Worm (Caenorhabditis elegans) whole organism, young adult: ENCODE data around the gene ncr-1.

ENCODE experiments used
- B0035.1 ChIP-seq: sonication (generic microtip); optimal IDR thresholded peaks from 2 replicates; lab custom pipeline; 2016; ENCODE audit warnings: missing genetic modification characterization, mild to moderate bottlenecking, missing compliant biosample characterization, missing genotype, missing genetic modification reagents
- B0261.1 ChIP-seq: sonication (generic microtip); optimal IDR thresholded peaks from 2 replicates; lab custom pipeline; 2016; ENCODE audit warnings: mild to moderate bottlenecking, missing genetic modification characterization, moderate library complexity, missing compliant biosample characterization
- F23B12.7 ChIP-seq: sonication (generic microtip); optimal IDR thresholded peaks from 2 replicates; lab custom pipeline; 2017; ENCODE audit warnings: missing genetic modification characterization, mild to moderate bottlenecking, missing compliant biosample characterization, antibody characterized with exemption, moderate library complexity; ENCODE audit not compliant: insufficient read depth
- F37B4.10 ChIP-seq: fragments of 200-800 bp; sonication (Bioruptor generic); IDR thresholded peaks from 2 replicates; pipeline ENCODE4 v1.3.6; 2022; ENCODE audit warnings: missing genetic modification characterization, missing compliant biosample characterization
- K12H6.12 ChIP-seq: fragments of 200-800 bp; sonication (Bioruptor generic); optimal IDR thresholded peaks from 2 replicates; lab custom pipeline; 2018; ENCODE audit warnings: mild to moderate bottlenecking, missing genetic modification characterization, missing compliant biosample characterization
- Y56A3A.18 ChIP-seq: fragments of 200-800 bp; sonication (Bioruptor generic); IDR thresholded peaks from 2 replicates; pipeline ENCODE4 v1.3.6; 2022; ENCODE audit warnings: missing genetic modification reagents, missing genetic modification characterization, missing compliant biosample characterization
- ama-1 ChIP-seq, 3 experiments: fragments of 150-350 bp in 1 of 3; sonication (generic microtip) in 2 of 3; optimal IDR thresholded peaks; 2 replicates each; lab custom pipeline; 2014 to 2018; ENCODE audit warnings: missing biosample characterization in 2 of 3, missing genetic modification characterization in 2 of 3, missing genetic modification reagents in 2 of 3
- athp-1 ChIP-seq: sonication (generic microtip); optimal IDR thresholded peaks from 2 replicates; lab custom pipeline; 2017; ENCODE audit warnings: mild to moderate bottlenecking, missing genetic modification characterization, missing compliant biosample characterization
- attf-5 ChIP-seq: fragments of 200-800 bp; sonication (Bioruptor generic); optimal IDR thresholded peaks from 2 replicates; lab custom pipeline; 2018; ENCODE audit warnings: mild to moderate bottlenecking, missing genetic modification characterization, missing compliant biosample characterization
- attf-6 ChIP-seq: fragments of 200-800 bp; sonication (Bioruptor generic); IDR thresholded peaks from 2 replicates; pipeline ENCODE4 v1.3.6; 2022; ENCODE audit warnings: missing genetic modification reagents, missing genetic modification characterization, missing compliant biosample characterization
- bed-2 ChIP-seq: fragments of 200-800 bp; sonication (Bioruptor generic); IDR thresholded peaks from 2 replicates; pipeline ENCODE4 v1.3.6; 2022; ENCODE audit warnings: missing genetic modification reagents, missing genetic modification characterization, missing compliant biosample characterization
- cebp-1 ChIP-seq, 2 experiments: fragments of 200-800 bp in 1 of 2; sonication (Bioruptor generic) in 1 of 2; sonication (generic microtip) in 1 of 2; IDR thresholded peaks in 1 of 2; optimal IDR thresholded peaks in 1 of 2; 2 replicates each; pipeline versions ENCODE4 v1.3.6 to Lab custom; 2017 to 2022; ENCODE audit warnings: missing compliant biosample characterization in 2 of 2, missing genetic modification characterization in 2 of 2, mild to moderate bottlenecking in 1 of 2, missing genetic modification reagents in 1 of 2, moderate library complexity in 1 of 2
- ceh-79 ChIP-seq: sonication (generic microtip); optimal IDR thresholded peaks from 2 replicates; lab custom pipeline; 2017; ENCODE audit warnings: mild to moderate bottlenecking, missing genetic modification characterization, missing compliant biosample characterization
- chd-7 ChIP-seq: sonication (generic microtip); optimal IDR thresholded peaks from 2 replicates; lab custom pipeline; 2016; ENCODE audit warnings: mild to moderate bottlenecking, missing genetic modification characterization, moderate library complexity, missing compliant biosample characterization
- dox-1 ChIP-seq: fragments of 200-800 bp; sonication (Bioruptor generic); IDR thresholded peaks from 2 replicates; pipeline ENCODE4 v1.3.6; 2022; ENCODE audit warnings: missing genetic modification reagents, missing genetic modification characterization, missing compliant biosample characterization
- egl-44 ChIP-seq: fragments of 200-800 bp; sonication (Bioruptor generic); IDR thresholded peaks from 2 replicates; pipeline ENCODE4 v1.3.6; 2022; ENCODE audit warnings: missing genetic modification reagents, missing genetic modification characterization, missing compliant biosample characterization
- ekl-4 ChIP-seq: fragments of 200-800 bp; sonication (Bioruptor generic); IDR thresholded peaks from 2 replicates; pipeline ENCODE4 v1.3.6; 2022; ENCODE audit warnings: missing genetic modification reagents, missing genetic modification characterization, missing compliant biosample characterization
- ets-4 ChIP-seq: fragments of 200-800 bp; sonication (Bioruptor generic); optimal IDR thresholded peaks from 2 replicates; lab custom pipeline; 2018; ENCODE audit warnings: mild to moderate bottlenecking, missing genetic modification characterization, missing compliant biosample characterization
- gei-17 ChIP-seq: fragments of 200-800 bp; sonication (Bioruptor generic); optimal IDR thresholded peaks from 2 replicates; lab custom pipeline; 2018; ENCODE audit warnings: mild to moderate bottlenecking, missing genetic modification characterization, missing compliant biosample characterization
- him-1 ChIP-seq: sonication (generic microtip); optimal IDR thresholded peaks from 2 replicates; lab custom pipeline; 2016; ENCODE audit warnings: missing genotype, missing genetic modification reagents, missing genetic modification characterization, missing compliant biosample characterization
- hmg-1.2 ChIP-seq: fragments of 200-800 bp; sonication (Bioruptor generic); IDR thresholded peaks from 2 replicates; pipeline ENCODE4 v1.3.6; 2022; ENCODE audit warnings: missing genetic modification reagents, missing genetic modification characterization, missing compliant biosample characterization
- let-526 ChIP-seq: fragments of 200-800 bp; sonication (Bioruptor generic); IDR thresholded peaks from 2 replicates; pipeline ENCODE4 v1.3.6; 2022; ENCODE audit warnings: missing genetic modification reagents, missing genetic modification characterization, missing compliant biosample characterization
- let-607 ChIP-seq, 2 experiments: fragments of 200-800 bp in 1 of 2; sonication (Bioruptor generic) in 1 of 2; sonication (generic microtip) in 1 of 2; optimal IDR thresholded peaks; 2 replicates each; lab custom pipeline; 2016 to 2018; ENCODE audit warnings: mild to moderate bottlenecking in 2 of 2, missing compliant biosample characterization in 2 of 2, missing genetic modification characterization in 2 of 2, moderate library complexity in 2 of 2, missing genotype in 1 of 2
- lin-26 ChIP-seq: fragments of 200-800 bp; sonication (Bioruptor generic); IDR thresholded peaks from 2 replicates; pipeline ENCODE4 v1.3.6; 2022; ENCODE audit warnings: missing genetic modification reagents, missing genetic modification characterization, missing compliant biosample characterization
- lin-35 ChIP-seq, 3 experiments: fragments of 150-350 bp in 2 of 3; sonication (generic microtip) in 1 of 3; optimal IDR thresholded peaks; 2 replicates each; lab custom pipeline; 2014 to 2018; ENCODE audit warnings: missing biosample characterization in 3 of 3, missing genetic modification characterization in 3 of 3, missing genetic modification reagents in 3 of 3
- lin-40 ChIP-seq: sonication (generic microtip); optimal IDR thresholded peaks from 2 replicates; lab custom pipeline; 2016; ENCODE audit warnings: missing genetic modification characterization, mild to moderate bottlenecking, missing compliant biosample characterization, missing genotype, missing genetic modification reagents
- lir-1 ChIP-seq: fragments of 200-800 bp; sonication (Bioruptor generic); conservative IDR thresholded peaks from 2 replicates; pipeline ENCODE4 v1.3.6; 2022; ENCODE audit warnings: missing genetic modification reagents, missing genetic modification characterization, missing compliant biosample characterization
- lsy-27 ChIP-seq: sonication (generic microtip); optimal IDR thresholded peaks from 2 replicates; lab custom pipeline; 2017; ENCODE audit warnings: missing genetic modification characterization, mild to moderate bottlenecking, missing compliant biosample characterization, antibody characterized with exemption, missing genotype, borderline replicate concordance; ENCODE audit not compliant: insufficient read depth
- madf-10 ChIP-seq: sonication (generic microtip); optimal IDR thresholded peaks from 2 replicates; lab custom pipeline; 2016; ENCODE audit warnings: mild to moderate bottlenecking, missing genetic modification characterization, missing compliant biosample characterization
- mes-4 ChIP-seq: sonication (generic microtip); optimal IDR thresholded peaks from 2 replicates; lab custom pipeline; 2016; ENCODE audit warnings: missing genotype, missing genetic modification characterization, missing compliant biosample characterization
- nfyb-1 ChIP-seq: fragments of 200-800 bp; sonication (Bioruptor generic); IDR thresholded peaks from 2 replicates; pipeline ENCODE4 v1.3.6; 2022; ENCODE audit warnings: missing genetic modification reagents, missing genetic modification characterization, missing compliant biosample characterization
- nhr-27 ChIP-seq: fragments of 200-800 bp; sonication (Bioruptor generic); optimal IDR thresholded peaks from 2 replicates; lab custom pipeline; 2018; ENCODE audit warnings: mild to moderate bottlenecking, missing genetic modification characterization, moderate library complexity, missing compliant biosample characterization
- nhr-90 ChIP-seq: sonication (generic microtip); optimal IDR thresholded peaks from 2 replicates; lab custom pipeline; 2016; ENCODE audit warnings: missing genotype, mild to moderate bottlenecking, missing genetic modification characterization, missing compliant biosample characterization
- pbrm-1 ChIP-seq: fragments of 200-800 bp; sonication (Bioruptor generic); IDR thresholded peaks from 2 replicates; pipeline ENCODE4 v1.3.6; 2022; ENCODE audit warnings: missing genetic modification reagents, missing genetic modification characterization, missing compliant biosample characterization
- repo-1 ChIP-seq: sonication (generic microtip); optimal IDR thresholded peaks from 2 replicates; lab custom pipeline; 2017; ENCODE audit warnings: mild to moderate bottlenecking, missing genetic modification characterization, missing compliant biosample characterization
- rpc-1 ChIP-seq, 2 experiments: fragments of 150-350 bp in 1 of 2; sonication (generic microtip) in 1 of 2; optimal IDR thresholded peaks; 2 replicates each; lab custom pipeline; 2014 to 2018; ENCODE audit warnings: missing biosample characterization in 1 of 2, missing genetic modification characterization in 1 of 2, missing genetic modification reagents in 1 of 2, missing genotype in 1 of 2
- snpc-1.3 ChIP-seq: sonication (generic microtip); optimal IDR thresholded peaks from 2 replicates; lab custom pipeline; 2017; ENCODE audit warnings: missing genetic modification characterization, mild to moderate bottlenecking, missing compliant biosample characterization, antibody characterized with exemption, moderate library complexity, missing genotype, missing genetic modification reagents; ENCODE audit not compliant: insufficient read depth
- snpc-4 ChIP-seq, 5 experiments: fragments of 150-350 bp in 1 of 5; sonication (generic microtip) in 4 of 5; optimal IDR thresholded peaks; 2 replicates each; lab custom pipeline; 2014 to 2018; ENCODE audit warnings: missing genetic modification characterization in 5 of 5, missing biosample characterization in 3 of 5, antibody characterized with exemption in 2 of 5, mild to moderate bottlenecking in 2 of 5, missing compliant biosample characterization in 2 of 5, missing genotype in 2 of 5, moderate library complexity in 2 of 5, missing genetic modification reagents in 1 of 5
- tbp1 ChIP-seq: fragments of 200-800 bp; sonication (Bioruptor generic); optimal IDR thresholded peaks from 2 replicates; lab custom pipeline; 2018; ENCODE audit warnings: mild to moderate bottlenecking, missing genetic modification characterization, missing compliant biosample characterization
- unc-130 ChIP-seq: sonication (generic microtip); optimal IDR thresholded peaks from 2 replicates; lab custom pipeline; 2016; ENCODE audit warnings: missing genetic modification reagents, missing genetic modification characterization, missing compliant biosample characterization
- ztf-22 ChIP-seq: fragments of 200-800 bp; sonication (Bioruptor generic); optimal IDR thresholded peaks from 2 replicates; lab custom pipeline; 2018; ENCODE audit warnings: mild to moderate bottlenecking, missing genetic modification characterization, moderate library complexity, missing compliant biosample characterization
- ztf-25 ChIP-seq: fragments of 200-800 bp; sonication (Bioruptor generic); IDR thresholded peaks from 2 replicates; pipeline ENCODE4 v1.3.6; 2022; ENCODE audit warnings: missing genetic modification reagents, missing genetic modification characterization, missing compliant biosample characterization

Gene ncr-1

ce11 chrX:4444843-4445242 is 43.8 kb downstream of the ncr-1 start (continued):
- peak; percentile 88 for TF ChIP-seq rpc-1 (optimal IDR thresholded peaks at IDR 0.05; lab: Kevin White, UChicago)
- TF ChIP-seq rpc-1 (tag; optimal IDR thresholded peaks at IDR 0.05; lab: Kevin White, UChicago) = peak; percentile 92
- TF ChIP-seq lin-26 (GFP tag; lab: Robert Waterston, UW) = peak; percentile 95
- TF ChIP-seq dox-1 (GFP tag; lab: Robert Waterston, UW) = peak; percentile 63
- TF ChIP-seq gei-17 = no peak
- TF ChIP-seq B0261.1 (tag; lab: Kevin White, UChicago) = peak; percentile 90
- TF ChIP-seq ztf-25 (GFP tag; lab: Robert Waterston, UW) = 0 out of 2 replicates have a peak, but pooled peaks have one; percentile 61
- 0 out of 2 replicates have a peak, but pooled peaks have one; percentile 58 for TF ChIP-seq ekl-4 (GFP tag; lab: Robert Waterston, UW)
- TF ChIP-seq snpc-4 (GFP tag; optimal IDR thresholded peaks at IDR 0.05; lab: Kevin White, UChicago) = peak; percentile 59
- peak in 3 of 4 experiments; percentile 23 to 81 (median 68) for TF ChIP-seq snpc-4 (tag; optimal IDR thresholded peaks at IDR 0.05; lab: Kevin White, UChicago)
- peak; percentile 94 for TF ChIP-seq tbp1 (GFP tag; lab: Kevin White, UChicago)
- peak; percentile 1 for TF ChIP-seq unc-130
- peak; percentile 66 for TF ChIP-seq snpc-1.3 (tag; lab: Kevin White, UChicago)
- TF ChIP-seq madf-10 (tag; lab: Kevin White, UChicago) = peak; percentile 60
- peak; percentile 81 for TF ChIP-seq pbrm-1
- peak; percentile 36 for TF ChIP-seq attf-5 (GFP tag; lab: Kevin White, UChicago)
- TF ChIP-seq egl-44 (GFP tag; lab: Robert Waterston, UW) = 0 out of 2 replicates have a peak, but pooled peaks have one; percentile 34
- 0 out of 2 replicates have a peak, but pooled peaks have one; percentile 40 for TF ChIP-seq attf-6 (GFP tag; lab: Robert Waterston, UW)
- 0 out of 2 replicates have a peak, but pooled peaks have one; percentile 13 for TF ChIP-seq cebp-1 (GFP tag; IDR thresholded peaks at IDR 0.05; lab: Robert Waterston, UW)
- TF ChIP-seq cebp-1 (tag; optimal IDR thresholded peaks at IDR 0.05; lab: Kevin White, UChicago) = peak; percentile 58
- TF ChIP-seq nhr-90 (tag; lab: Kevin White, UChicago) = peak; percentile 79
- peak in 1 of 3 experiments; percentile 20 for TF ChIP-seq lin-35 (GFP tag; optimal IDR thresholded peaks at IDR 0.05; lab: Kevin White, UChicago)
- no peak for TF ChIP-seq ets-4
- TF ChIP-seq F23B12.7 (tag; lab: Kevin White, UChicago) = peak; percentile 13
- TF ChIP-seq repo-1 (tag; lab: Kevin White, UChicago) = no peak
- peak; percentile 43; the same call in 1 of the 2 replicates for TF ChIP-seq nfyb-1 (GFP tag; lab: Robert Waterston, UW)
- peak; percentile 27 for TF ChIP-seq chd-7 (tag; lab: Kevin White, UChicago)
- peak; percentile 25 for TF ChIP-seq ceh-79 (tag; lab: Kevin White, UChicago)
- no peak for TF ChIP-seq ama-1 (optimal IDR thresholded peaks at IDR 0.05; lab: Kevin White, UChicago)
- TF ChIP-seq ama-1 (GFP tag; optimal IDR thresholded peaks at IDR 0.05; lab: Kevin White, UChicago) = peak; percentile 30 to 57
- no peak for TF ChIP-seq lin-40

ce11 chrX:4444073-4444472 is 44.6 kb downstream of the ncr-1 start:
- peak; percentile 84 for TF ChIP-seq snpc-1.3 (tag; lab: Kevin White, UChicago)
- no peak for TF ChIP-seq nhr-27 (tag; lab: Kevin White, UChicago)
- no peak for TF ChIP-seq F37B4.10 (GFP tag; lab: Robert Waterston, UW)
- TF ChIP-seq K12H6.12 = no peak
- no peak for TF ChIP-seq ama-1 (optimal IDR thresholded peaks at IDR 0.05; lab: Kevin White, UChicago)
- TF ChIP-seq ama-1 (GFP tag; optimal IDR thresholded peaks at IDR 0.05; lab: Kevin White, UChicago) = peak in 1 of 2 experiments; percentile 85
- peak; percentile 78 for TF ChIP-seq him-1 (tag; lab: Kevin White, UChicago)
- peak; percentile 26 for TF ChIP-seq gei-17
- no peak for TF ChIP-seq B0035.1 (tag; lab: Kevin White, UChicago)
- peak in 1 of 2 experiments; percentile 17 for TF ChIP-seq let-607 (tag; optimal IDR thresholded peaks at IDR 0.05; lab: Kevin White, UChicago)
- peak; percentile 79; the same call in 1 of the 2 replicates for TF ChIP-seq ztf-25 (GFP tag; lab: Robert Waterston, UW)
- peak; percentile 96 for TF ChIP-seq tbp1 (GFP tag; lab: Kevin White, UChicago)
- no peak for TF ChIP-seq ztf-22 (GFP tag; lab: Kevin White, UChicago)
- TF ChIP-seq hmg-1.2 = peak; percentile 82
- TF ChIP-seq let-526 (GFP tag; lab: Robert Waterston, UW) = no peak
- peak; percentile 21 for TF ChIP-seq athp-1 (tag; lab: Kevin White, UChicago)
- peak; percentile 43 for TF ChIP-seq lsy-27
- TF ChIP-seq Y56A3A.18 (GFP tag; lab: Robert Waterston, UW) = peak; percentile 89
- no peak for TF ChIP-seq bed-2
- peak; percentile 46; the same call in 1 of the 2 replicates for TF ChIP-seq lir-1 (GFP tag; lab: Robert Waterston, UW)
- peak; percentile 74 for TF ChIP-seq snpc-4 (GFP tag; optimal IDR thresholded peaks at IDR 0.05; lab: Kevin White, UChicago)
- peak; percentile 5 to 80 (median 61) for TF ChIP-seq snpc-4 (tag; optimal IDR thresholded peaks at IDR 0.05; lab: Kevin White, UChicago)
- peak; percentile 41 for TF ChIP-seq mes-4 (tag; lab: Kevin White, UChicago)
- TF ChIP-seq lin-40 = peak; percentile 44
